Fruit fly (Drosophila melanogaster) whole organism, prepupa: Measurements from ENCODE around the gene scu.

ENCODE experiments used
- Hr38 ChIP-seq: sonication (Bioruptor generic); optimal IDR thresholded peaks from 2 replicates; lab custom pipeline; 2016; ENCODE audit warnings: missing biosample characterization, missing genetic modification characterization
- Hr4 ChIP-seq: fragments of 200-800 bp; sonication (Bioruptor generic); optimal IDR thresholded peaks from 3 replicates; lab custom pipeline; 2016; ENCODE audit warnings: missing biosample characterization, missing genetic modification characterization
- esn ChIP-seq: fragments of 200-800 bp; sonication (Bioruptor generic); optimal IDR thresholded peaks from 2 replicates; lab custom pipeline; 2016; ENCODE audit warnings: missing biosample characterization, mild to moderate bottlenecking, missing genetic modification characterization, moderate library complexity

DNA sequence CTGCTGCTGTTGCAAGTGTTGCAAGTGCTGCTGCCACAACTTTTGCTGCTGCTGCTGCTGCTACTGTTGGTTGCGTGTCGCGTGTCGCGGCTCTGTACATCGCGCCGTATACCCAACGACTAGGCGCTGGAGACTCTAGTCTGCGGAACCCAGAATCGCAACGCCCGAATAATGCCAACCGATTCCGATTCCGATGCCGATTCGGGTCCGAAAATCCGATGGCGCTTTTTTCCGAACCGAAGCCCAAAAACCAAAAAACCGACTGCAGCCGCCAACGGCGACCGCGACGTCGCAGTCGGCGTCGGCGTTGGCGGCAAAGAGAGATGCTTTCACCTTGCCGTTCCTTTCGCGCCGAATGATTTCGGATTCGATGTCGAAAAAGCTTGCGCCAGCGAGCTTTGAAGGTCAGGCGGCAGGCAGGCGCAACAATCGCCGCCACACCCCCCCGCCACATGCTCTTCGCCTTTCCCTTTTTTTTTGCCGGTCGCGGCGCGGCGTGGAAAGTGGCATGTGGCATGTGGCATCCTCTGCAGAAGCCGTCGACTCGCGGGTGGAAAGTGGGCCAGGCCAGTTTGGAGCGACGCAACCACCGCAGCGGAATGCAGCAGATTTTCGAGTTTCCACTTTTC, 27.8 kb upstream of the scu start, which contains the start of gene Sh:
- no peak for TF ChIP-seq Hr38
- TF ChIP-seq Hr4 (GFP tag; lab: Kevin White, UChicago): no peak
- no peak for TF ChIP-seq esn
